Fruit fly (Drosophila melanogaster): Measurements from ENCODE around the gene CG13408.

DNA sequence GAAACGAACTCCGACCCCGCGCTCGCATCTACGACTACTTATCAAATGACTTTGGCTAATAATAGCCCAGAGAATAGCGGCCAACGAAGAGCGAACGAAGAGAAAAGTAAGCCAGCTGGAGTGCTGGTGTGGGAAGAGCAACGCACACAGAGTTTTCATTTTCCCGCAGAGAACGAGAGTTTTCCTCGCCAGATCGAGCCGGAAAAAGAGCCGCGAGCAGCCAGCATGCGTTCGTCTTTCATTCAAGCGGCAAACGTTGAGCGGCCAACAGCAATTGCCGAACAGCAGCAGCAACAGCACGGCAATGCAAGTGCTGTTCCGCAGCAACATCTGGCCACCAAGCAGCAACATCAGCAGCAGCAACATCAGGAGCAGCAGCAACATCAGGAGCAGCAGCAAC lies 44.7 kb downstream of the CG13408 start:
- TF ChIP-seq CG13204 (GFP tag; optimal IDR thresholded peaks at IDR 0.05) = no peak
- TF ChIP-seq Pif1B (GFP tag; optimal IDR thresholded peaks at IDR 0.05) = no peak
- no peak for TF ChIP-seq CG9948 (tag; optimal IDR thresholded peaks at IDR 0.05)
- TF ChIP-seq gl (tag; optimal IDR thresholded peaks at IDR 0.05) = no peak
- TF ChIP-seq EcR (GFP tag; optimal IDR thresholded peaks at IDR 0.05) = no peak
- TF ChIP-seq D1 (tag; optimal IDR thresholded peaks at IDR 0.05) = no peak
- no peak for TF ChIP-seq CG34367 (tag; optimal IDR thresholded peaks at IDR 0.05)
- TF ChIP-seq Ets98B (GFP tag; IDR thresholded peaks at IDR 0.05) = peak; percentile 53; the same call in 1 of the 2 replicates
- TF ChIP-seq rn (GFP tag; IDR thresholded peaks at IDR 0.05) = no peak
- TF ChIP-seq CG15710 (tag; optimal IDR thresholded peaks at IDR 0.05) = no peak
- no peak for TF ChIP-seq CG32121 (GFP tag; IDR thresholded peaks at IDR 0.05)
- TF ChIP-seq Snoo (tag; optimal IDR thresholded peaks at IDR 0.05) = no peak
- TF ChIP-seq CG4496 (GFP tag; IDR thresholded peaks at IDR 0.05) = no peak

All from whole organism, pupa.